Fruit fly (Drosophila melanogaster) whole organism, embryonic: ENCODE data around the gene CG16953.

Experiments
- Abd-B ChIP-seq: fragments of 200-800 bp; sonication (Bioruptor generic); optimal IDR thresholded peaks from 2 replicates; lab custom pipeline; 2018; ENCODE audit warnings: missing biosample characterization, mild to moderate bottlenecking, missing genetic modification characterization, moderate library complexity
- CG11696 ChIP-seq: fragments of 200-800 bp; sonication (Bioruptor generic); IDR thresholded peaks from 2 replicates; pipeline ENCODE4 v1.3.6; 2022; ENCODE audit warnings: missing biosample characterization, missing genetic modification characterization
- CG15514 ChIP-seq: fragments of 200-800 bp; sonication (Bioruptor generic); optimal IDR thresholded peaks from 3 replicates; lab custom pipeline; 2017; ENCODE audit warnings: missing biosample characterization, missing genetic modification characterization, mild to moderate bottlenecking, moderate library complexity, missing genetic modification reagents
- CG16863 ChIP-seq: fragments of 200-800 bp; sonication (Bioruptor generic); optimal IDR thresholded peaks from 3 replicates; lab custom pipeline; 2016; ENCODE audit warnings: missing biosample characterization, missing genetic modification characterization
- CG17186 ChIP-seq: fragments of 200-800 bp; sonication (Bioruptor generic); optimal IDR thresholded peaks from 3 replicates; lab custom pipeline; 2017; ENCODE audit warnings: missing biosample characterization, missing genetic modification reagents, missing genetic modification characterization
- CG2678 ChIP-seq: fragments of 200-800 bp; sonication (Bioruptor generic); optimal IDR thresholded peaks from 3 replicates; lab custom pipeline; 2019; ENCODE audit warnings: missing biosample characterization, mild to moderate bottlenecking, missing genetic modification characterization, moderate library complexity
- CG31224 ChIP-seq: fragments of 200-800 bp; sonication (Bioruptor generic); IDR thresholded peaks from 2 replicates; pipeline ENCODE4 v1.3.6; 2022; ENCODE audit warnings: missing biosample characterization, missing genetic modification characterization
- CG3407 ChIP-seq: fragments of 200-800 bp; sonication (Bioruptor generic); optimal IDR thresholded peaks from 2 replicates; lab custom pipeline; 2018; ENCODE audit warnings: missing biosample characterization, mild to moderate bottlenecking, missing genetic modification characterization
- CG3838 ChIP-seq: fragments of 200-800 bp; sonication (Bioruptor generic); optimal IDR thresholded peaks from 3 replicates; lab custom pipeline; 2016; ENCODE audit warnings: missing biosample characterization, missing genetic modification characterization
- CG42726 ChIP-seq: fragments of 200-800 bp; sonication (Bioruptor generic); IDR thresholded peaks from 2 replicates; pipeline ENCODE4 v1.3.6; 2022; ENCODE audit warnings: missing biosample characterization, missing genetic modification characterization; ENCODE audit not compliant: partially characterized antibody
- CG4820 ChIP-seq: fragments of 200-800 bp; sonication (Bioruptor generic); optimal IDR thresholded peaks from 3 replicates; lab custom pipeline; 2016; ENCODE audit warnings: missing biosample characterization, missing genetic modification characterization
- CG6254 ChIP-seq: fragments of 200-800 bp; sonication (Bioruptor generic); optimal IDR thresholded peaks from 3 replicates; lab custom pipeline; 2017; ENCODE audit warnings: mild to moderate bottlenecking, missing biosample characterization, missing genetic modification reagents, missing genetic modification characterization
- CG8281 ChIP-seq: fragments of 200-800 bp; sonication (Bioruptor generic); optimal IDR thresholded peaks from 2 replicates; lab custom pipeline; 2018; ENCODE audit warnings: missing biosample characterization, mild to moderate bottlenecking, missing genetic modification characterization, moderate library complexity
- CG8388 ChIP-seq: fragments of 200-800 bp; sonication (Bioruptor generic); optimal IDR thresholded peaks from 2 replicates; lab custom pipeline; 2019; ENCODE audit warnings: missing biosample characterization, mild to moderate bottlenecking, missing genetic modification characterization, moderate library complexity
- CHES-1-like ChIP-seq: fragments of 200-800 bp; sonication (Bioruptor generic); optimal IDR thresholded peaks from 2 replicates; lab custom pipeline; 2016; ENCODE audit warnings: missing biosample characterization, missing genetic modification characterization
- CrebB ChIP-seq: fragments of 200-800 bp; sonication (Bioruptor generic); optimal IDR thresholded peaks from 3 replicates; lab custom pipeline; 2018; ENCODE audit warnings: missing biosample characterization, mild to moderate bottlenecking, missing genetic modification characterization
- D19B ChIP-seq: fragments of 200-800 bp; sonication (Bioruptor generic); optimal IDR thresholded peaks from 2 replicates; lab custom pipeline; 2017; ENCODE audit warnings: missing biosample characterization, mild to moderate bottlenecking, missing genetic modification characterization
- Doc3 ChIP-seq: fragments of 200-800 bp; sonication (Bioruptor generic); IDR thresholded peaks from 3 replicates; pipeline ENCODE4 v1.3.6; 2022; ENCODE audit warnings: missing biosample characterization, missing genetic modification characterization; ENCODE audit not compliant: partially characterized antibody
- Dref ChIP-seq: fragments of 200-800 bp; sonication (Bioruptor generic); IDR thresholded peaks from 2 replicates; pipeline ENCODE4 v1.3.6; 2022; ENCODE audit warnings: missing biosample characterization, missing genetic modification characterization
- Gug ChIP-seq: fragments of 200-800 bp; sonication (Bioruptor generic); IDR thresholded peaks from 4 replicates; pipeline ENCODE4 v1.3.6; 2022; ENCODE audit warnings: missing biosample characterization, missing genetic modification characterization
- H15 ChIP-seq: fragments of 200-800 bp; sonication (Bioruptor generic); IDR thresholded peaks from 3 replicates; pipeline ENCODE4 v1.3.6; 2022; ENCODE audit warnings: missing biosample characterization, missing genetic modification characterization
- H2.0 ChIP-seq: fragments of 200-800 bp; sonication (Bioruptor generic); IDR thresholded peaks from 2 replicates; pipeline ENCODE4 v1.3.6; 2022; ENCODE audit warnings: missing biosample characterization, missing genetic modification characterization
- HLH4C ChIP-seq: fragments of 200-800 bp; sonication (Bioruptor generic); IDR thresholded peaks from 3 replicates; pipeline ENCODE4 v1.3.6; 2022; ENCODE audit warnings: missing biosample characterization, missing genetic modification characterization; ENCODE audit not compliant: partially characterized antibody
- HmgD ChIP-seq: fragments of 200-800 bp; sonication (Bioruptor generic); optimal IDR thresholded peaks from 3 replicates; lab custom pipeline; 2016; ENCODE audit warnings: missing biosample characterization, missing genetic modification characterization
- Hr51 ChIP-seq, 2 experiments: fragments of 200-800 bp; sonication (Bioruptor generic); optimal IDR thresholded peaks; 2 replicates in 1 of 2; 3 replicates in 1 of 2; lab custom pipeline; 2016 to 2018; ENCODE audit warnings: missing biosample characterization in 2 of 2, missing genetic modification characterization in 2 of 2, mild to moderate bottlenecking in 1 of 2, moderate library complexity in 1 of 2
- Kr ChIP-seq: fragments of 200-800 bp; sonication (Bioruptor generic); optimal IDR thresholded peaks from 2 replicates; lab custom pipeline; 2017; ENCODE audit warnings: missing biosample characterization, mild to moderate bottlenecking, missing genetic modification characterization
- Opbp ChIP-seq: fragments of 200-800 bp; sonication (Bioruptor generic); IDR thresholded peaks from 3 replicates; pipeline ENCODE4 v1.3.6; 2022; ENCODE audit warnings: missing biosample characterization, missing genetic modification characterization; ENCODE audit not compliant: partially characterized antibody
- Taf1 ChIP-seq: fragments of 200-800 bp; sonication (Bioruptor generic); IDR thresholded peaks from 2 replicates; pipeline ENCODE4 v1.3.6; 2022; ENCODE audit warnings: missing biosample characterization, missing genetic modification characterization
- Trl ChIP-seq, 3 experiments: fragments of >200 bp in 2 of 3; fragments of 200-800 bp in 1 of 3; sonication (Bioruptor generic) in 1 of 3; optimal IDR thresholded peaks; 2 replicates in 1 of 3; 3 replicates in 2 of 3; lab custom pipeline; 2016 to 2017; ENCODE audit warnings: missing biosample characterization in 1 of 3, missing genetic modification characterization in 1 of 3
- amos ChIP-seq: fragments of 200-800 bp; sonication (Bioruptor generic); IDR thresholded peaks from 2 replicates; pipeline ENCODE4 v1.3.6; 2022; ENCODE audit warnings: missing biosample characterization, missing genetic modification characterization; ENCODE audit not compliant: partially characterized antibody
- chm ChIP-seq: fragments of 200-800 bp; sonication (Bioruptor generic); IDR thresholded peaks from 2 replicates; pipeline ENCODE4 v1.3.6; 2022; ENCODE audit warnings: missing biosample characterization, missing genetic modification characterization
- ci ChIP-seq: fragments of 200-800 bp; sonication (Bioruptor generic); IDR thresholded peaks from 3 replicates; pipeline ENCODE4 v1.3.6; 2022; ENCODE audit warnings: missing biosample characterization, missing genetic modification characterization
- danr ChIP-seq: fragments of 200-800 bp; sonication (Bioruptor generic); IDR thresholded peaks from 2 replicates; pipeline ENCODE4 v1.3.6; 2022; ENCODE audit warnings: missing biosample characterization, missing genetic modification characterization
- dimm ChIP-seq: fragments of 200-800 bp; sonication (Bioruptor generic); IDR thresholded peaks from 2 replicates; pipeline ENCODE4 v1.3.6; 2022; ENCODE audit warnings: missing biosample characterization, missing genetic modification characterization
- dm ChIP-seq: fragments of 200-800 bp; sonication (Bioruptor generic); optimal IDR thresholded peaks from 3 replicates; lab custom pipeline; 2016; ENCODE audit warnings: missing biosample characterization, missing genetic modification characterization
- gsb-n ChIP-seq: fragments of 200-800 bp; sonication (Bioruptor generic); optimal IDR thresholded peaks from 3 replicates; lab custom pipeline; 2018; ENCODE audit warnings: missing biosample characterization, mild to moderate bottlenecking, missing genetic modification characterization
- klu ChIP-seq: fragments of 200-800 bp; sonication (Bioruptor generic); IDR thresholded peaks from 2 replicates; pipeline ENCODE4 v1.3.6; 2022; ENCODE audit warnings: missing biosample characterization, missing genetic modification characterization
- nmo ChIP-seq: fragments of 200-800 bp; sonication (Bioruptor generic); optimal IDR thresholded peaks from 2 replicates; lab custom pipeline; 2018; ENCODE audit warnings: missing biosample characterization, mild to moderate bottlenecking, missing genetic modification characterization, moderate library complexity
- odd ChIP-seq: fragments of 200-800 bp; sonication (Bioruptor generic); optimal IDR thresholded peaks from 2 replicates; lab custom pipeline; 2017; ENCODE audit warnings: missing biosample characterization, mild to moderate bottlenecking, missing genetic modification characterization
- pb ChIP-seq: fragments of 200-800 bp; sonication (Bioruptor generic); optimal IDR thresholded peaks from 3 replicates; lab custom pipeline; 2016; ENCODE audit warnings: missing biosample characterization, missing genetic modification characterization
- pum ChIP-seq: fragments of 200-800 bp; sonication (Bioruptor generic); optimal IDR thresholded peaks from 2 replicates; lab custom pipeline; 2016; ENCODE audit warnings: missing biosample characterization, missing genetic modification characterization
- schlank ChIP-seq: fragments of 200-800 bp; sonication (Bioruptor generic); optimal IDR thresholded peaks from 2 replicates; lab custom pipeline; 2018; ENCODE audit warnings: missing biosample characterization, mild to moderate bottlenecking, missing genetic modification characterization
- sens-2 ChIP-seq: fragments of 200-800 bp; sonication (Bioruptor generic); IDR thresholded peaks from 2 replicates; pipeline ENCODE4 v1.3.6; 2022; ENCODE audit warnings: missing biosample characterization, missing genetic modification characterization
- so ChIP-seq: fragments of 200-800 bp; sonication (Bioruptor generic); IDR thresholded peaks from 3 replicates; pipeline ENCODE4 v1.3.6; 2022; ENCODE audit warnings: missing biosample characterization, missing genetic modification characterization
- stc ChIP-seq: fragments of 200-800 bp; sonication (Bioruptor generic); IDR thresholded peaks from 2 replicates; pipeline ENCODE4 v1.3.6; 2022; ENCODE audit warnings: missing biosample characterization, missing genetic modification characterization
- trem ChIP-seq: fragments of 200-800 bp; optimal IDR thresholded peaks from 3 replicates; lab custom pipeline; 2019; ENCODE audit warnings: missing biosample characterization, mild to moderate bottlenecking, missing genetic modification characterization, moderate library complexity
- trh ChIP-seq: fragments of 200-800 bp; sonication (Bioruptor generic); optimal IDR thresholded peaks from 2 replicates; lab custom pipeline; 2016; ENCODE audit warnings: missing biosample characterization, missing genetic modification characterization
- wek ChIP-seq: fragments of 200-800 bp; sonication (Bioruptor generic); optimal IDR thresholded peaks from 3 replicates; lab custom pipeline; 2018; ENCODE audit warnings: missing biosample characterization, mild to moderate bottlenecking, missing genetic modification characterization, moderate library complexity

The CG16953 gene

DNA sequence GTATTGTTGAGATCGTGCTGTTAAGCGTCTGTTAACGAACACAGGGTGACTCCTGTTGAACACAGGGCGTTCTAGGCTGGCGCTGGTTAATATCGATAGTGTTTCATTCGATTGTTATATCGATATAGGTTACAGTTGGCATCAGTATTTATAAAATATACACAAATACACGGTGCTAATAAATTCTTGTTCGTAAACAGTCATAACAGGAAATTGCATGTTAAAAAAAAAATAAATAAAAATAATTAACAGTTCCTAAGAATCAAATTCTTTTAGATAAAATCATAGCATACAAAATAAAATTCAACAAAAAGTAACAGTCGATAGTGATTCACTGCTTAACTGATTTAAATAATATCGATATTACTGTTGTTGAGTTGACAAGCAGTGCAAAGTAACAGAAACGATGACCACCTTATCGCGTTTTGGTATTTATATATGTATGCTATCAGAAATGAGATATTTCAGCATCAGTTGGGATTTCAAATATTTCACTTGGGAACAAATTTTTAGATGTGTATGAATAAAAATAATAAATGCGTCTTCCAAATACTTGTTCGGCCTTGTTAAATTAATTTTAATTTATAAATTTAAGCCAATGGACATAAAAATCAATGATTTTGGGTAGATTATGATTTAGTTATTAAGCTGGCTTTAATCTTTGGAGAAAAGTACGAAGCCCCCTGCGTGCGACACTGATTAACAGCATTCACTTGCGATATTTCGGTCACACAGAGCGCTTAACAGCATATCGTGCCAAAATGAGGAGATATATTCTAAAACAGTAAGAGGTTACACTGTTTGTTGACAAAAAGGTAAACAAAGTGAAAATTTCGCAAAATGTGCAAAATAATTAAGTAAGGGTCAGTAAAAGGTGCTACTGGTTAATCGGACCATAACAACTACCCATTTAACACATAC, 49.3 kb upstream of the CG16953 start, which contains the start of the genes Pi3K92E and Lrrk (continued):
- TF ChIP-seq trh (GFP tag; lab: Kevin White, UChicago) = no peak
- peak; percentile 39; the same call in 1 of the 4 replicates for TF ChIP-seq Gug (GFP tag; lab: Robert Waterston, UW)
- TF ChIP-seq pum (GFP tag; lab: Kevin White, UChicago) = no peak
- TF ChIP-seq D19B (GFP tag; lab: Kevin White, UChicago) = no peak
- no peak for TF ChIP-seq CG8281 (tag; lab: Kevin White, UChicago)
- no peak for TF ChIP-seq klu
- no peak for TF ChIP-seq HmgD (GFP tag; lab: Kevin White, UChicago)
- no peak for TF ChIP-seq Taf1
- peak; percentile 27 for TF ChIP-seq CG4820 (GFP tag; lab: Kevin White, UChicago)
- TF ChIP-seq CG31224 (GFP tag; lab: Robert Waterston, UW) = no peak
- TF ChIP-seq Dref = peak; percentile 81
- no peak for TF ChIP-seq CG3838
- TF ChIP-seq amos (GFP tag; lab: Robert Waterston, UW) = peak; percentile 84
- TF ChIP-seq trem (tag; lab: Kevin White, UChicago) = peak; percentile 15
- TF ChIP-seq HLH4C (GFP tag; lab: Robert Waterston, UW) = peak; percentile 91
- no peak for TF ChIP-seq CG8388 (GFP tag; lab: Kevin White, UChicago)
- TF ChIP-seq Hr51 (GFP tag; optimal IDR thresholded peaks at IDR 0.05; lab: Kevin White, UChicago) = no peak
- no peak for TF ChIP-seq pb
- no peak for TF ChIP-seq sens-2
- TF ChIP-seq ci (GFP tag; lab: Robert Waterston, UW) = no peak; the same call in 2 of the 3 replicates
- TF ChIP-seq schlank (tag; lab: Kevin White, UChicago) = no peak
- TF ChIP-seq gsb-n (tag; lab: Kevin White, UChicago) = no peak
- TF ChIP-seq chm (GFP tag; lab: Robert Waterston, UW) = no peak
- no peak for TF ChIP-seq CrebB
- TF ChIP-seq Abd-B (GFP tag; lab: Kevin White, UChicago) = no peak
- no peak for TF ChIP-seq dm
- TF ChIP-seq Kr = no peak
- peak; percentile 38 for TF ChIP-seq wek (GFP tag; lab: Kevin White, UChicago)
- no peak for TF ChIP-seq dimm
- TF ChIP-seq Opbp (GFP tag; lab: Robert Waterston, UW) = peak; percentile 86
- TF ChIP-seq so (GFP tag; lab: Robert Waterston, UW) = no peak
- TF ChIP-seq odd = no peak
- TF ChIP-seq danr = no peak
- 0 out of 2 replicates have a peak, but pooled peaks have one; percentile 16 for TF ChIP-seq CG11696
- TF ChIP-seq CG16863 (GFP tag; lab: Kevin White, UChicago) = no peak
- peak; percentile 75 for TF ChIP-seq CG17186 (GFP tag; lab: Kevin White, UChicago)
- TF ChIP-seq CG3407 (GFP tag; lab: Kevin White, UChicago) = no peak
- no peak for TF ChIP-seq CG2678
- TF ChIP-seq H2.0 (GFP tag; lab: Robert Waterston, UW) = 0 out of 2 replicates have a peak, but pooled peaks have one; percentile 14
- TF ChIP-seq nmo = peak; percentile 19
- no peak for TF ChIP-seq CHES-1-like (GFP tag; lab: Kevin White, UChicago)
- peak; percentile 14 for TF ChIP-seq CG15514 (GFP tag; lab: Kevin White, UChicago)
- no peak for TF ChIP-seq Trl (optimal IDR thresholded peaks at IDR 0.05; lab: Kevin White, UChicago)
- TF ChIP-seq Trl (GFP tag; optimal IDR thresholded peaks at IDR 0.05; lab: Kevin White, UChicago) = no peak
- peak; percentile 74 for TF ChIP-seq Doc3 (GFP tag; lab: Robert Waterston, UW)
- peak; percentile 84 for TF ChIP-seq CG42726
- no peak for TF ChIP-seq stc (GFP tag; lab: Robert Waterston, UW)
- no peak for TF ChIP-seq H15 (GFP tag; lab: Robert Waterston, UW)
- peak; percentile 99 for TF ChIP-seq CG6254
